Worm (Caenorhabditis elegans) whole organism, young adult: ENCODE results near the gene cht-3.

ENCODE experiments used
- B0019.2 ChIP-seq: fragments of 200-800 bp; sonication (Bioruptor generic); conservative IDR thresholded peaks from 2 replicates; pipeline ENCODE4 v1.3.6; 2022; ENCODE audit warnings: missing genetic modification reagents, missing genetic modification characterization, missing compliant biosample characterization
- F22D6.2 ChIP-seq: sonication (generic microtip); optimal IDR thresholded peaks from 2 replicates; lab custom pipeline; 2016; ENCODE audit warnings: mild to moderate bottlenecking, missing genetic modification characterization, missing compliant biosample characterization
- F33H1.4 ChIP-seq: fragments of 200-800 bp; sonication (Bioruptor generic); IDR thresholded peaks from 2 replicates; pipeline ENCODE4 v1.3.6; 2022; ENCODE audit warnings: missing genetic modification reagents, missing genetic modification characterization, missing compliant biosample characterization
- F55B11.4 ChIP-seq: sonication (generic microtip); optimal IDR thresholded peaks from 2 replicates; lab custom pipeline; 2016; ENCODE audit warnings: missing compliant biosample characterization, missing genetic modification characterization, borderline replicate concordance; ENCODE audit not compliant: insufficient read depth
- Y56A3A.18 ChIP-seq: fragments of 200-800 bp; sonication (Bioruptor generic); IDR thresholded peaks from 2 replicates; pipeline ENCODE4 v1.3.6; 2022; ENCODE audit warnings: missing genetic modification reagents, missing genetic modification characterization, missing compliant biosample characterization
- aptf-3 ChIP-seq: fragments of 200-800 bp; sonication (Bioruptor generic); IDR thresholded peaks from 2 replicates; pipeline ENCODE4 v1.3.6; 2022; ENCODE audit warnings: missing genetic modification characterization, missing compliant biosample characterization
- attf-3 ChIP-seq: fragments of 200-800 bp; sonication (Bioruptor generic); conservative IDR thresholded peaks from 2 replicates; pipeline ENCODE4 v1.3.6; 2022; ENCODE audit warnings: missing genetic modification reagents, missing genetic modification characterization, missing compliant biosample characterization
- bed-2 ChIP-seq: fragments of 200-800 bp; sonication (Bioruptor generic); IDR thresholded peaks from 2 replicates; pipeline ENCODE4 v1.3.6; 2022; ENCODE audit warnings: missing genetic modification reagents, missing genetic modification characterization, missing compliant biosample characterization
- cebp-1 ChIP-seq, 2 experiments: fragments of 200-800 bp in 1 of 2; sonication (Bioruptor generic) in 1 of 2; sonication (generic microtip) in 1 of 2; IDR thresholded peaks in 1 of 2; optimal IDR thresholded peaks in 1 of 2; 2 replicates each; pipeline versions ENCODE4 v1.3.6 to Lab custom; 2017 to 2022; ENCODE audit warnings: missing compliant biosample characterization in 2 of 2, missing genetic modification characterization in 2 of 2, mild to moderate bottlenecking in 1 of 2, missing genetic modification reagents in 1 of 2, moderate library complexity in 1 of 2
- ceh-100 ChIP-seq: fragments of 200-800 bp; sonication (Bioruptor generic); IDR thresholded peaks from 2 replicates; pipeline ENCODE4 v1.3.6; 2022; ENCODE audit warnings: missing genetic modification reagents, missing genetic modification characterization, missing compliant biosample characterization
- ceh-27 ChIP-seq: fragments of 200-800 bp; sonication (Bioruptor generic); optimal IDR thresholded peaks from 2 replicates; lab custom pipeline; 2018; ENCODE audit warnings: mild to moderate bottlenecking, missing genetic modification characterization, moderate library complexity, missing compliant biosample characterization
- ceh-58 ChIP-seq: fragments of 200-800 bp; sonication (Bioruptor generic); IDR thresholded peaks from 2 replicates; pipeline ENCODE4 v1.3.6; 2022; ENCODE audit warnings: missing genetic modification characterization, missing compliant biosample characterization
- ceh-79 ChIP-seq: sonication (generic microtip); optimal IDR thresholded peaks from 2 replicates; lab custom pipeline; 2017; ENCODE audit warnings: mild to moderate bottlenecking, missing genetic modification characterization, missing compliant biosample characterization
- egrh-3 ChIP-seq: fragments of 200-800 bp; sonication (Bioruptor generic); IDR thresholded peaks from 2 replicates; pipeline ENCODE4 v1.3.6; 2022; ENCODE audit warnings: missing genetic modification reagents, missing genetic modification characterization, missing compliant biosample characterization
- gei-17 ChIP-seq: fragments of 200-800 bp; sonication (Bioruptor generic); optimal IDR thresholded peaks from 2 replicates; lab custom pipeline; 2018; ENCODE audit warnings: mild to moderate bottlenecking, missing genetic modification characterization, missing compliant biosample characterization
- hlh-12 ChIP-seq: sonication (generic microtip); optimal IDR thresholded peaks from 2 replicates; lab custom pipeline; 2016; ENCODE audit warnings: missing genetic modification characterization, missing compliant biosample characterization
- hmg-20 ChIP-seq: fragments of 200-800 bp; sonication (Bioruptor generic); IDR thresholded peaks from 2 replicates; pipeline ENCODE4 v1.3.6; 2022; ENCODE audit warnings: missing genetic modification reagents, missing genetic modification characterization, missing compliant biosample characterization
- lsl-1 ChIP-seq: fragments of 200-800 bp; sonication (Bioruptor generic); optimal IDR thresholded peaks from 2 replicates; lab custom pipeline; 2018; ENCODE audit warnings: mild to moderate bottlenecking, missing genetic modification characterization, moderate library complexity, missing compliant biosample characterization
- lsy-27 ChIP-seq: sonication (generic microtip); optimal IDR thresholded peaks from 2 replicates; lab custom pipeline; 2017; ENCODE audit warnings: missing genetic modification characterization, mild to moderate bottlenecking, missing compliant biosample characterization, antibody characterized with exemption, missing genotype, borderline replicate concordance; ENCODE audit not compliant: insufficient read depth
- madf-10 ChIP-seq: sonication (generic microtip); optimal IDR thresholded peaks from 2 replicates; lab custom pipeline; 2016; ENCODE audit warnings: mild to moderate bottlenecking, missing genetic modification characterization, missing compliant biosample characterization
- madf-8 ChIP-seq: fragments of 200-800 bp; sonication (Bioruptor generic); conservative IDR thresholded peaks from 2 replicates; pipeline ENCODE4 v1.3.6; 2022; ENCODE audit warnings: missing genetic modification reagents, missing genetic modification characterization, missing compliant biosample characterization
- nhr-80 ChIP-seq: sonication (generic microtip); optimal IDR thresholded peaks from 2 replicates; lab custom pipeline; 2016; ENCODE audit warnings: missing genetic modification characterization, missing compliant biosample characterization
- pbrm-1 ChIP-seq: fragments of 200-800 bp; sonication (Bioruptor generic); IDR thresholded peaks from 2 replicates; pipeline ENCODE4 v1.3.6; 2022; ENCODE audit warnings: missing genetic modification reagents, missing genetic modification characterization, missing compliant biosample characterization
- rec-8 ChIP-seq, 2 experiments: sonication (generic microtip); optimal IDR thresholded peaks; 2 replicates each; lab custom pipeline; 2016; ENCODE audit warnings: mild to moderate bottlenecking in 2 of 2, missing genetic modification characterization in 2 of 2, missing genetic modification reagents in 2 of 2, missing genotype in 2 of 2, missing biosample characterization in 1 of 2, missing compliant biosample characterization in 1 of 2, moderate library complexity in 1 of 2
- sdz-38 ChIP-seq: sonication (generic microtip); optimal IDR thresholded peaks from 2 replicates; lab custom pipeline; 2016; ENCODE audit warnings: missing genotype, missing genetic modification characterization, missing compliant biosample characterization
- sea-2 ChIP-seq: fragments of 200-800 bp; sonication (Bioruptor generic); IDR thresholded peaks from 2 replicates; pipeline ENCODE4 v1.3.6; 2022; ENCODE audit warnings: missing genetic modification characterization, missing compliant biosample characterization
- somi-1 ChIP-seq: fragments of 200-800 bp; sonication (Bioruptor generic); optimal IDR thresholded peaks from 2 replicates; lab custom pipeline; 2018; ENCODE audit warnings: mild to moderate bottlenecking, missing genetic modification characterization, missing compliant biosample characterization
- tbx-9 ChIP-seq: sonication (generic microtip); optimal IDR thresholded peaks from 2 replicates; lab custom pipeline; 2016; ENCODE audit warnings: borderline replicate concordance, missing genetic modification characterization, inconsistent platforms, missing compliant biosample characterization
- zfh-2 ChIP-seq: fragments of 200-800 bp; sonication (Bioruptor generic); conservative IDR thresholded peaks from 2 replicates; pipeline ENCODE4 v1.3.6; 2022; ENCODE audit warnings: missing genetic modification reagents, missing genetic modification characterization, missing compliant biosample characterization
- zim-3 ChIP-seq: sonication (generic microtip); optimal IDR thresholded peaks from 2 replicates; lab custom pipeline; 2017; ENCODE audit warnings: mild to moderate bottlenecking, missing genetic modification characterization, moderate library complexity, missing compliant biosample characterization
- ztf-26 ChIP-seq: sonication (generic microtip); optimal IDR thresholded peaks from 2 replicates; lab custom pipeline; 2017; ENCODE audit warnings: missing genetic modification characterization, missing compliant biosample characterization

Gene cht-3

ce11 chrIV:6997918-6998317 lies 5.5 kb upstream of the cht-3 start:
- TF ChIP-seq madf-10 (no peak), lsy-27 (no peak)

- no peak for TF ChIP-seq hmg-20 (GFP tag; lab: Robert Waterston, UW)
- no peak for TF ChIP-seq somi-1 (GFP tag; lab: Kevin White, UChicago)
- TF ChIP-seq, all 124 proteins: peak for 0
Measured at ce11 chrIV:6999206-6999605, 4.2 kb upstream of the cht-3 start, which contains the start of gene C25A8.5. C25A8.5 (plus strand) TSS chrIV:6999506.

- TF ChIP-seq Y56A3A.18 (GFP tag; lab: Robert Waterston, UW) (no peak), ceh-100 (GFP tag; lab: Robert Waterston, UW) (no peak), lsy-27 (no peak), ceh-27 (GFP tag; lab: Kevin White, UChicago) (no peak), zim-3 (tag; lab: Kevin White, UChicago) (no peak), lsl-1 (GFP tag; lab: Kevin White, UChicago) (no peak), ztf-26 (tag; lab: Kevin White, UChicago) (no peak)
Measured at ce11 chrIV:7009531-7009930, 6.1 kb downstream of the cht-3 start, which contains the start of gene C25A8.2. C25A8.2 (plus strand) TSS chrIV:7009831.

- TF ChIP-seq rec-8 (tag; optimal IDR thresholded peaks at IDR 0.05; lab: Kevin White, UChicago): no peak
- TF ChIP-seq F33H1.4: no peak
- TF ChIP-seq egrh-3 (GFP tag; lab: Robert Waterston, UW): peak; percentile 23; the same call in 1 of the 2 replicates
- TF ChIP-seq zfh-2: peak; percentile 73
- TF ChIP-seq ceh-79 (tag; lab: Kevin White, UChicago): no peak
- no peak for TF ChIP-seq F55B11.4
Measured at ce11 chrIV:7010195-7010594, 6.8 kb downstream of the cht-3 start.

- TF ChIP-seq aptf-3 (no peak), lsy-27 (no peak), ceh-58 (GFP tag; lab: Robert Waterston, UW) (no peak), ztf-26 (tag; lab: Kevin White, UChicago) (no peak), sdz-38 (tag; lab: Kevin White, UChicago) (no peak), madf-8 (no peak), bed-2 (GFP tag; lab: Robert Waterston, UW) (no peak), sea-2 (no peak), attf-3 (GFP tag; lab: Robert Waterston, UW) (no peak)
Measured at ce11 chrIV:7010835-7011234, 7.4 kb downstream of the cht-3 start, which contains the start of gene C25A8.1. C25A8.1 (plus strand) TSS chrIV:7011135.

ce11 chrIV:7011728-7012127 lies 8.3 kb downstream of the cht-3 start, which contains the start of gene trxr-1:
trxr-1 (plus strand) TSS chrIV:7011954.
- TF ChIP-seq tbx-9 (tag; lab: Kevin White, UChicago): no peak
- no peak for TF ChIP-seq pbrm-1 (GFP tag; lab: Robert Waterston, UW)
- no peak for TF ChIP-seq B0019.2 (GFP tag; lab: Robert Waterston, UW)
- TF ChIP-seq hlh-12: no peak
- no peak for TF ChIP-seq cebp-1 (GFP tag; IDR thresholded peaks at IDR 0.05; lab: Robert Waterston, UW)
- TF ChIP-seq cebp-1 (tag; optimal IDR thresholded peaks at IDR 0.05; lab: Kevin White, UChicago): no peak
- no peak for TF ChIP-seq F22D6.2 (tag; lab: Kevin White, UChicago)
- TF ChIP-seq nhr-80 (tag; lab: Kevin White, UChicago): no peak
- no peak for TF ChIP-seq gei-17 (GFP tag; lab: Kevin White, UChicago)
